Fruit fly (Drosophila melanogaster) S2 (cell line): ENCODE results near the gene CG11398.

ENCODE experiments used
- CG8478 ChIP-seq: fragments of >200 bp; optimal IDR thresholded peaks from 2 replicates; lab custom pipeline; 2018
- CTCF ChIP-seq, 2 experiments: fragments of >200 bp; optimal IDR thresholded peaks; 2 replicates each; lab custom pipeline; 2018

CG11398 gene

dm6 chrX:1181320-1181719 is 33.6 kb downstream of the CG11398 start, which contains the start of gene CG14627:
Gene CG14627 (plus strand): TSS chrX:1181620.
- TF ChIP-seq CG8478 (lab: Kevin White, UChicago), result no peak
- no peak for TF ChIP-seq CTCF (optimal IDR thresholded peaks at IDR 0.05; lab: Kevin White, UChicago)

- TF ChIP-seq CG8478 (lab: Kevin White, UChicago) (no peak), CTCF (optimal IDR thresholded peaks at IDR 0.05; lab: Kevin White, UChicago) (no peak)
These were observed 34.1 kb downstream of the CG11398 start for dm6 chrX:1180865-1181264.

dm6 chrX:1179865-1180264 is 35.1 kb downstream of the CG11398 start, which contains the start of gene CG11379:
Gene CG11379 (plus strand): TSS chrX:1180165.
- TF ChIP-seq CG8478 (lab: Kevin White, UChicago) (no peak), CTCF (optimal IDR thresholded peaks at IDR 0.05; lab: Kevin White, UChicago) (no peak)

dm6 chrX:1175993-1176392 is 39.0 kb downstream of the CG11398 start, which contains the start of gene CG11384:
Gene CG11384 (minus strand): TSS chrX:1176035.
- TF ChIP-seq CG8478 (lab: Kevin White, UChicago) (no peak), CTCF (optimal IDR thresholded peaks at IDR 0.05; lab: Kevin White, UChicago) (no peak)

- no peak for TF ChIP-seq CG8478 (lab: Kevin White, UChicago)
- no peak for TF ChIP-seq CTCF (optimal IDR thresholded peaks at IDR 0.05; lab: Kevin White, UChicago)
These were observed 41.4 kb downstream of the CG11398 start for dm6 chrX:1173564-1173963.

- no peak for TF ChIP-seq CG8478 (lab: Kevin White, UChicago)
These were observed 42.1 kb downstream of the CG11398 start for dm6 chrX:1172756-1173422.

- no peak for TF ChIP-seq CG8478 (lab: Kevin White, UChicago)
- no peak for TF ChIP-seq CTCF (optimal IDR thresholded peaks at IDR 0.05; lab: Kevin White, UChicago)
These were observed 43.9 kb downstream of the CG11398 start for dm6 chrX:1171018-1171417.

- TF ChIP-seq CTCF (optimal IDR thresholded peaks at IDR 0.05; lab: Kevin White, UChicago) (no peak), CG8478 (lab: Kevin White, UChicago) (no peak)
These were observed 44.7 kb downstream of the CG11398 start, which contains the start of gene CG11378 for dm6 chrX:1170117-1170878. Gene CG11378 (plus strand): TSS chrX:1170828.
